Fruit fly (Drosophila melanogaster) whole organism, pupa: ENCODE measurements around the gene Cpr65Au.

Experiments used
- CG10348 ChIP-seq: fragments of 200-800 bp; sonication (Bioruptor generic); IDR thresholded peaks from 2 replicates; pipeline ENCODE4 v1.3.6; 2022; ENCODE audit warnings: missing biosample characterization, missing genetic modification characterization
- CG12605 ChIP-seq: fragments of 200-800 bp; sonication (Bioruptor generic); IDR thresholded peaks from 2 replicates; pipeline ENCODE4 v1.3.6; 2022; ENCODE audit warnings: missing biosample characterization, missing genetic modification characterization
- CG13204 ChIP-seq: fragments of 200-800 bp; sonication (Bioruptor generic); optimal IDR thresholded peaks from 2 replicates; lab custom pipeline; 2018; ENCODE audit warnings: missing biosample characterization, mild to moderate bottlenecking, missing genetic modification characterization, moderate library complexity
- CG14655 ChIP-seq: fragments of 200-800 bp; sonication (Bioruptor generic); optimal IDR thresholded peaks from 3 replicates; lab custom pipeline; 2017; ENCODE audit warnings: mild to moderate bottlenecking, missing biosample characterization, missing genetic modification reagents, missing genetic modification characterization
- CG15710 ChIP-seq: fragments of 200-800 bp; sonication (Bioruptor generic); optimal IDR thresholded peaks from 2 replicates; lab custom pipeline; 2018; ENCODE audit warnings: missing biosample characterization, mild to moderate bottlenecking, missing genetic modification characterization, moderate library complexity
- CG32121 ChIP-seq: fragments of 200-800 bp; sonication (Bioruptor generic); IDR thresholded peaks from 2 replicates; pipeline ENCODE4 v1.3.6; 2022; ENCODE audit warnings: missing biosample characterization, missing genetic modification characterization
- CG34367 ChIP-seq: fragments of 200-800 bp; sonication (Bioruptor generic); optimal IDR thresholded peaks from 2 replicates; lab custom pipeline; 2018; ENCODE audit warnings: missing biosample characterization, mild to moderate bottlenecking, missing genetic modification characterization
- CG4496 ChIP-seq: fragments of 200-800 bp; sonication (Bioruptor generic); IDR thresholded peaks from 3 replicates; pipeline ENCODE4 v1.3.6; 2022; ENCODE audit warnings: missing biosample characterization, missing genetic modification characterization
- CG8301 ChIP-seq: fragments of 200-800 bp; sonication (Bioruptor generic); optimal IDR thresholded peaks from 2 replicates; lab custom pipeline; 2018; ENCODE audit warnings: missing biosample characterization, mild to moderate bottlenecking, missing genetic modification characterization
- CG9948 ChIP-seq: fragments of 200-800 bp; sonication (Bioruptor generic); optimal IDR thresholded peaks from 2 replicates; lab custom pipeline; 2018; ENCODE audit warnings: missing biosample characterization, mild to moderate bottlenecking, missing genetic modification characterization, moderate library complexity
- D1 ChIP-seq: fragments of 200-800 bp; sonication (Bioruptor generic); optimal IDR thresholded peaks from 2 replicates; lab custom pipeline; 2018; ENCODE audit warnings: missing biosample characterization, mild to moderate bottlenecking, missing genetic modification characterization, moderate library complexity
- EcR ChIP-seq: fragments of 200-800 bp; sonication (Bioruptor generic); optimal IDR thresholded peaks from 3 replicates; lab custom pipeline; 2019; ENCODE audit warnings: missing biosample characterization, missing genetic modification characterization, mild to moderate bottlenecking, moderate library complexity, missing genetic modification reagents
- Ets98B ChIP-seq: fragments of 200-800 bp; sonication (Bioruptor generic); IDR thresholded peaks from 2 replicates; pipeline ENCODE4 v1.3.6; 2022; ENCODE audit warnings: missing biosample characterization, missing genetic modification characterization
- Pif1A ChIP-seq: fragments of 200-800 bp; sonication (Bioruptor generic); optimal IDR thresholded peaks from 3 replicates; lab custom pipeline; 2016; ENCODE audit warnings: missing biosample characterization, missing genetic modification characterization
- Pif1B ChIP-seq: fragments of 200-800 bp; sonication (Bioruptor generic); optimal IDR thresholded peaks from 3 replicates; lab custom pipeline; 2016; ENCODE audit warnings: missing biosample characterization, missing genetic modification characterization
- fd96Ca ChIP-seq: fragments of 200-800 bp; sonication (Bioruptor generic); IDR thresholded peaks from 3 replicates; pipeline ENCODE4 v1.3.6; 2022; ENCODE audit warnings: missing biosample characterization, missing genetic modification characterization
- gl ChIP-seq: fragments of 200-800 bp; sonication (Bioruptor generic); optimal IDR thresholded peaks from 2 replicates; lab custom pipeline; 2018; ENCODE audit warnings: missing biosample characterization, mild to moderate bottlenecking, missing genetic modification characterization
- rn ChIP-seq: fragments of 200-800 bp; sonication (Bioruptor generic); IDR thresholded peaks from 2 replicates; pipeline ENCODE4 v1.3.6; 2022; ENCODE audit warnings: missing biosample characterization, missing genetic modification characterization

Gene Cpr65Au

dm6 chr3L:6082561-6082960 is 49.3 kb downstream of the Cpr65Au start, which contains the start of gene CG13293:
CG13293 (plus strand) TSS chr3L:6082883.
- TF ChIP-seq CG10348 (GFP tag; lab: Robert Waterston, UW) (no peak), CG8301 (tag; lab: Kevin White, UChicago) (no peak), D1 (tag; lab: Kevin White, UChicago) (no peak), CG12605 (GFP tag; lab: Robert Waterston, UW) (no peak), CG14655 (no peak), fd96Ca (GFP tag; lab: Robert Waterston, UW) (no peak), CG13204 (GFP tag; lab: Kevin White, UChicago) (no peak), CG4496 (no peak), Pif1B (GFP tag; lab: Kevin White, UChicago) (no peak), CG34367 (tag; lab: Kevin White, UChicago) (no peak), EcR (GFP tag; lab: Kevin White, UChicago) (no peak), gl (no peak), CG32121 (GFP tag; lab: Robert Waterston, UW) (no peak), CG15710 (tag; lab: Kevin White, UChicago) (no peak), Pif1A (GFP tag; lab: Kevin White, UChicago) (no peak), CG9948 (tag; lab: Kevin White, UChicago) (no peak), Ets98B (no peak), rn (no peak)
- TF ChIP-seq, all 21 proteins: peak for 0
